Worm (Caenorhabditis elegans) whole organism, young adult: ENCODE measurements around the gene cyp-35C1.

Source experiments
- F22D6.2 ChIP-seq: sonication (generic microtip); optimal IDR thresholded peaks from 2 replicates; lab custom pipeline; 2016; ENCODE audit warnings: mild to moderate bottlenecking, missing genetic modification characterization, missing compliant biosample characterization
- F55B11.4 ChIP-seq: sonication (generic microtip); optimal IDR thresholded peaks from 2 replicates; lab custom pipeline; 2016; ENCODE audit warnings: missing compliant biosample characterization, missing genetic modification characterization, borderline replicate concordance; ENCODE audit not compliant: insufficient read depth
- F57A8.1 ChIP-seq: fragments of 200-800 bp; sonication (Bioruptor generic); optimal IDR thresholded peaks from 2 replicates; lab custom pipeline; 2018; ENCODE audit warnings: mild to moderate bottlenecking, missing genetic modification characterization, moderate library complexity, missing compliant biosample characterization
- F57C9.4 ChIP-seq: sonication (generic microtip); optimal IDR thresholded peaks from 2 replicates; lab custom pipeline; 2017; ENCODE audit warnings: mild to moderate bottlenecking, missing genetic modification characterization, missing compliant biosample characterization
- K11D2.4 ChIP-seq: fragments of 200-800 bp; sonication (Bioruptor generic); IDR thresholded peaks from 2 replicates; pipeline ENCODE4 v1.3.6; 2022; ENCODE audit warnings: missing genetic modification reagents, missing genetic modification characterization, missing compliant biosample characterization
- Y56A3A.18 ChIP-seq: fragments of 200-800 bp; sonication (Bioruptor generic); IDR thresholded peaks from 2 replicates; pipeline ENCODE4 v1.3.6; 2022; ENCODE audit warnings: missing genetic modification reagents, missing genetic modification characterization, missing compliant biosample characterization
- ZK185.1 ChIP-seq: sonication (generic microtip); optimal IDR thresholded peaks from 2 replicates; lab custom pipeline; 2016; ENCODE audit warnings: mild to moderate bottlenecking, missing genetic modification characterization, missing compliant biosample characterization; ENCODE audit not compliant: poor library complexity, severe bottlenecking
- ama-1 ChIP-seq, 3 experiments: fragments of 150-350 bp in 1 of 3; sonication (generic microtip) in 2 of 3; optimal IDR thresholded peaks; 2 replicates each; lab custom pipeline; 2014 to 2018; ENCODE audit warnings: missing biosample characterization in 2 of 3, missing genetic modification characterization in 2 of 3, missing genetic modification reagents in 2 of 3
- aptf-3 ChIP-seq: fragments of 200-800 bp; sonication (Bioruptor generic); IDR thresholded peaks from 2 replicates; pipeline ENCODE4 v1.3.6; 2022; ENCODE audit warnings: missing genetic modification characterization, missing compliant biosample characterization
- ceh-40 ChIP-seq: fragments of 200-800 bp; sonication (Bioruptor generic); IDR thresholded peaks from 2 replicates; pipeline ENCODE4 v1.3.6; 2022; ENCODE audit warnings: missing genetic modification characterization, missing compliant biosample characterization
- ceh-79 ChIP-seq: sonication (generic microtip); optimal IDR thresholded peaks from 2 replicates; lab custom pipeline; 2017; ENCODE audit warnings: mild to moderate bottlenecking, missing genetic modification characterization, missing compliant biosample characterization
- chd-7 ChIP-seq: sonication (generic microtip); optimal IDR thresholded peaks from 2 replicates; lab custom pipeline; 2016; ENCODE audit warnings: mild to moderate bottlenecking, missing genetic modification characterization, moderate library complexity, missing compliant biosample characterization
- die-1 ChIP-seq: sonication (generic microtip); optimal IDR thresholded peaks from 2 replicates; lab custom pipeline; 2016; ENCODE audit warnings: missing genotype, mild to moderate bottlenecking, missing genetic modification characterization, missing compliant biosample characterization
- egl-44 ChIP-seq: fragments of 200-800 bp; sonication (Bioruptor generic); IDR thresholded peaks from 2 replicates; pipeline ENCODE4 v1.3.6; 2022; ENCODE audit warnings: missing genetic modification reagents, missing genetic modification characterization, missing compliant biosample characterization
- egrh-3 ChIP-seq: fragments of 200-800 bp; sonication (Bioruptor generic); IDR thresholded peaks from 2 replicates; pipeline ENCODE4 v1.3.6; 2022; ENCODE audit warnings: missing genetic modification reagents, missing genetic modification characterization, missing compliant biosample characterization
- gei-17 ChIP-seq: fragments of 200-800 bp; sonication (Bioruptor generic); optimal IDR thresholded peaks from 2 replicates; lab custom pipeline; 2018; ENCODE audit warnings: mild to moderate bottlenecking, missing genetic modification characterization, missing compliant biosample characterization
- hlh-26 ChIP-seq: fragments of 200-800 bp; sonication (Bioruptor generic); conservative IDR thresholded peaks from 2 replicates; pipeline ENCODE4 v1.3.6; 2022; ENCODE audit warnings: missing genetic modification reagents, missing genetic modification characterization, missing compliant biosample characterization
- hrde-1 ChIP-seq: sonication (generic microtip); optimal IDR thresholded peaks from 2 replicates; lab custom pipeline; 2016; ENCODE audit warnings: missing genetic modification characterization, mild to moderate bottlenecking, missing compliant biosample characterization, moderate library complexity, missing genotype, missing genetic modification reagents, borderline replicate concordance
- lin-26 ChIP-seq: fragments of 200-800 bp; sonication (Bioruptor generic); IDR thresholded peaks from 2 replicates; pipeline ENCODE4 v1.3.6; 2022; ENCODE audit warnings: missing genetic modification reagents, missing genetic modification characterization, missing compliant biosample characterization
- lir-1 ChIP-seq: fragments of 200-800 bp; sonication (Bioruptor generic); conservative IDR thresholded peaks from 2 replicates; pipeline ENCODE4 v1.3.6; 2022; ENCODE audit warnings: missing genetic modification reagents, missing genetic modification characterization, missing compliant biosample characterization
- madf-10 ChIP-seq: sonication (generic microtip); optimal IDR thresholded peaks from 2 replicates; lab custom pipeline; 2016; ENCODE audit warnings: mild to moderate bottlenecking, missing genetic modification characterization, missing compliant biosample characterization
- madf-6 ChIP-seq: fragments of 200-800 bp; sonication (Bioruptor generic); IDR thresholded peaks from 2 replicates; pipeline ENCODE4 v1.3.6; 2022; ENCODE audit warnings: missing genetic modification reagents, missing genetic modification characterization, missing compliant biosample characterization
- mcd-1 ChIP-seq: fragments of 200-800 bp; sonication (Bioruptor generic); IDR thresholded peaks from 2 replicates; pipeline ENCODE4 v1.3.6; 2022; ENCODE audit warnings: missing genetic modification reagents, missing genetic modification characterization, missing compliant biosample characterization
- mxl-1 ChIP-seq: sonication (generic microtip); optimal IDR thresholded peaks from 2 replicates; lab custom pipeline; 2016; ENCODE audit warnings: missing genetic modification characterization, missing compliant biosample characterization
- nfya-2 ChIP-seq: fragments of 200-800 bp; sonication (Bioruptor generic); IDR thresholded peaks from 2 replicates; pipeline ENCODE4 v1.3.6; 2022; ENCODE audit warnings: missing genetic modification reagents, missing genetic modification characterization, missing compliant biosample characterization
- nhr-27 ChIP-seq: fragments of 200-800 bp; sonication (Bioruptor generic); optimal IDR thresholded peaks from 2 replicates; lab custom pipeline; 2018; ENCODE audit warnings: mild to moderate bottlenecking, missing genetic modification characterization, moderate library complexity, missing compliant biosample characterization
- nhr-80 ChIP-seq: sonication (generic microtip); optimal IDR thresholded peaks from 2 replicates; lab custom pipeline; 2016; ENCODE audit warnings: missing genetic modification characterization, missing compliant biosample characterization
- rec-8 ChIP-seq, 2 experiments: sonication (generic microtip); optimal IDR thresholded peaks; 2 replicates each; lab custom pipeline; 2016; ENCODE audit warnings: mild to moderate bottlenecking in 2 of 2, missing genetic modification characterization in 2 of 2, missing genetic modification reagents in 2 of 2, missing genotype in 2 of 2, missing biosample characterization in 1 of 2, missing compliant biosample characterization in 1 of 2, moderate library complexity in 1 of 2
- repo-1 ChIP-seq: sonication (generic microtip); optimal IDR thresholded peaks from 2 replicates; lab custom pipeline; 2017; ENCODE audit warnings: mild to moderate bottlenecking, missing genetic modification characterization, missing compliant biosample characterization
- snpc-1.3 ChIP-seq: sonication (generic microtip); optimal IDR thresholded peaks from 2 replicates; lab custom pipeline; 2017; ENCODE audit warnings: missing genetic modification characterization, mild to moderate bottlenecking, missing compliant biosample characterization, antibody characterized with exemption, moderate library complexity, missing genotype, missing genetic modification reagents; ENCODE audit not compliant: insufficient read depth
- snpc-4 ChIP-seq, 5 experiments: fragments of 150-350 bp in 1 of 5; sonication (generic microtip) in 4 of 5; optimal IDR thresholded peaks; 2 replicates each; lab custom pipeline; 2014 to 2018; ENCODE audit warnings: missing genetic modification characterization in 5 of 5, missing biosample characterization in 3 of 5, antibody characterized with exemption in 2 of 5, mild to moderate bottlenecking in 2 of 5, missing compliant biosample characterization in 2 of 5, missing genotype in 2 of 5, moderate library complexity in 2 of 5, missing genetic modification reagents in 1 of 5
- tbp1 ChIP-seq: fragments of 200-800 bp; sonication (Bioruptor generic); optimal IDR thresholded peaks from 2 replicates; lab custom pipeline; 2018; ENCODE audit warnings: mild to moderate bottlenecking, missing genetic modification characterization, missing compliant biosample characterization
- tbx-9 ChIP-seq: sonication (generic microtip); optimal IDR thresholded peaks from 2 replicates; lab custom pipeline; 2016; ENCODE audit warnings: borderline replicate concordance, missing genetic modification characterization, inconsistent platforms, missing compliant biosample characterization
- unc-130 ChIP-seq: sonication (generic microtip); optimal IDR thresholded peaks from 2 replicates; lab custom pipeline; 2016; ENCODE audit warnings: missing genetic modification reagents, missing genetic modification characterization, missing compliant biosample characterization
- xnd-1 ChIP-seq: sonication (generic microtip); optimal IDR thresholded peaks from 2 replicates; lab custom pipeline; 2016; ENCODE audit warnings: missing genotype, missing genetic modification reagents, missing genetic modification characterization, missing compliant biosample characterization
- ztf-6 ChIP-seq: fragments of 200-800 bp; sonication (Bioruptor generic); IDR thresholded peaks from 2 replicates; pipeline ENCODE4 v1.3.6; 2022; ENCODE audit warnings: missing genetic modification reagents, missing genetic modification characterization, missing compliant biosample characterization

Gene cyp-35C1

ce11 chrV:13879241-13879640, 19.0 kb downstream of the cyp-35C1 start, which contains the start of gene lbp-7:
TSS of gene lbp-7 (plus strand) at chrV:13879552.
- TF ChIP-seq rec-8 (tag; optimal IDR thresholded peaks at IDR 0.05; lab: Kevin White, UChicago) (no peak), nhr-80 (tag; lab: Kevin White, UChicago) (peak; percentile 61)

- TF ChIP-seq egrh-3 (no peak), nhr-80 (tag; lab: Kevin White, UChicago) (peak; percentile 85)
These were observed 20.1 kb downstream of the cyp-35C1 start for ce11 chrV:13878226-13878625.

ce11 chrV:13876529-13876928, 21.8 kb downstream of the cyp-35C1 start, which contains the start of gene T22G5.1:
TSS of gene T22G5.1 (plus strand) at chrV:13876829.
- TF ChIP-seq F55B11.4 = no peak
- no peak for TF ChIP-seq madf-10
- TF ChIP-seq ceh-40 (GFP tag; lab: Robert Waterston, UW) = no peak
- TF ChIP-seq Y56A3A.18 (GFP tag; lab: Robert Waterston, UW) = no peak
- TF ChIP-seq unc-130 (GFP tag; lab: Kevin White, UChicago) = no peak
- TF ChIP-seq rec-8 (tag; optimal IDR thresholded peaks at IDR 0.05; lab: Kevin White, UChicago) = no peak
- no peak for TF ChIP-seq nhr-27
- no peak for TF ChIP-seq lir-1 (GFP tag; lab: Robert Waterston, UW)
- TF ChIP-seq xnd-1 (tag; lab: Kevin White, UChicago) = no peak
- TF ChIP-seq hrde-1 (tag; lab: Kevin White, UChicago) = no peak
- TF ChIP-seq F57A8.1 (GFP tag; lab: Kevin White, UChicago) = no peak
- TF ChIP-seq mxl-1 = no peak
- no peak for TF ChIP-seq gei-17
- no peak for TF ChIP-seq ZK185.1 (tag; lab: Kevin White, UChicago)
- no peak for TF ChIP-seq snpc-4 (GFP tag; optimal IDR thresholded peaks at IDR 0.05; lab: Kevin White, UChicago)
- TF ChIP-seq snpc-4 (tag; optimal IDR thresholded peaks at IDR 0.05; lab: Kevin White, UChicago) = no peak
- no peak for TF ChIP-seq K11D2.4
- no peak for TF ChIP-seq ztf-6
- no peak for TF ChIP-seq repo-1 (tag; lab: Kevin White, UChicago)
- TF ChIP-seq hlh-26 (GFP tag; lab: Robert Waterston, UW) = no peak
- TF ChIP-seq, all 124 proteins: peak for 0

- TF ChIP-seq F57C9.4 (tag; lab: Kevin White, UChicago) = no peak
- TF ChIP-seq mxl-1 = no peak
- TF ChIP-seq tbp1 = no peak
- no peak for TF ChIP-seq lin-26 (GFP tag; lab: Robert Waterston, UW)
- TF ChIP-seq F22D6.2 (tag; lab: Kevin White, UChicago) = no peak
These were observed 25.0 kb downstream of the cyp-35C1 start for ce11 chrV:13873323-13873722.

ce11 chrV:13872895-13873294, 25.4 kb downstream of the cyp-35C1 start, which contains the start of gene cpt-5:
TSS of gene cpt-5 (plus strand) at chrV:13873195.
- no peak for TF ChIP-seq madf-6 (GFP tag; lab: Robert Waterston, UW)
- no peak for TF ChIP-seq chd-7 (tag; lab: Kevin White, UChicago)
- TF ChIP-seq gei-17 = no peak
- no peak for TF ChIP-seq aptf-3 (GFP tag; lab: Robert Waterston, UW)
- no peak for TF ChIP-seq snpc-1.3 (tag; lab: Kevin White, UChicago)
- TF ChIP-seq ama-1 (optimal IDR thresholded peaks at IDR 0.05; lab: Kevin White, UChicago) = no peak
- no peak for TF ChIP-seq ama-1 (GFP tag; optimal IDR thresholded peaks at IDR 0.05; lab: Kevin White, UChicago)
- TF ChIP-seq mcd-1 (GFP tag; lab: Robert Waterston, UW) = no peak
- no peak for TF ChIP-seq tbx-9 (tag; lab: Kevin White, UChicago)
- TF ChIP-seq ceh-79 (tag; lab: Kevin White, UChicago) = no peak
- no peak for TF ChIP-seq egl-44 (GFP tag; lab: Robert Waterston, UW)
- TF ChIP-seq nfya-2 (GFP tag; lab: Robert Waterston, UW) = no peak
- no peak for TF ChIP-seq die-1
- TF ChIP-seq mxl-1 = no peak
- TF ChIP-seq, all 124 proteins: peak for 0
